Worm (Caenorhabditis elegans) whole organism, L4 larva: Measurements from ENCODE around the gene C52E2.4.

Experiments
- D1046.2 ChIP-seq: fragments of 200-800 bp; sonication (Bioruptor generic); IDR thresholded peaks from 2 replicates; pipeline ENCODE4 v1.3.6; 2022; ENCODE audit warnings: missing genetic modification characterization, missing compliant biosample characterization
- Y105C5A.15 ChIP-seq: fragments of 200-800 bp; sonication (Bioruptor generic); IDR thresholded peaks from 2 replicates; pipeline ENCODE4 v1.3.6; 2022; ENCODE audit warnings: missing genetic modification characterization, missing compliant biosample characterization
- ZK337.2 ChIP-seq: fragments of 200-800 bp; sonication (Bioruptor generic); IDR thresholded peaks from 2 replicates; pipeline ENCODE4 v1.3.6; 2022; ENCODE audit warnings: missing genetic modification reagents, missing genetic modification characterization, missing compliant biosample characterization
- arid-1 ChIP-seq: fragments of 200-800 bp; sonication (Bioruptor generic); conservative IDR thresholded peaks from 2 replicates; pipeline ENCODE4 v1.3.6; 2022; ENCODE audit warnings: missing genetic modification reagents, missing genetic modification characterization, missing compliant biosample characterization
- attf-4 ChIP-seq: sonication (generic microtip); optimal IDR thresholded peaks from 3 replicates; lab custom pipeline; 2017; ENCODE audit warnings: missing biosample characterization, missing genetic modification characterization
- ceh-20 ChIP-seq: fragments of 200-800 bp; sonication (Bioruptor generic); IDR thresholded peaks from 2 replicates; pipeline ENCODE4 v1.3.6; 2022; ENCODE audit warnings: missing genetic modification reagents, missing genetic modification characterization, missing compliant biosample characterization
- ceh-82 ChIP-seq: sonication (generic microtip); optimal IDR thresholded peaks from 2 replicates; lab custom pipeline; 2017; ENCODE audit warnings: missing biosample characterization, missing genetic modification characterization
- ces-1 ChIP-seq: fragments of 150-350 bp; sonication (generic microtip); optimal IDR thresholded peaks from 4 replicates; lab custom pipeline; 2014; ENCODE audit warnings: missing biosample characterization, missing genetic modification reagents, missing genetic modification characterization
- daf-16 ChIP-seq, 3 experiments: sonication (generic microtip); optimal IDR thresholded peaks; 2 replicates each; lab custom pipeline; 2016 to 2017; ENCODE audit warnings: missing genetic modification characterization in 3 of 3, missing genetic modification reagents in 3 of 3, mild to moderate bottlenecking in 2 of 3, missing compliant biosample characterization in 2 of 3, missing biosample characterization in 1 of 3, moderate library complexity in 1 of 3
- daf-19 ChIP-seq: fragments of 200-800 bp; sonication (Bioruptor generic); conservative IDR thresholded peaks from 2 replicates; pipeline ENCODE4 v1.3.6; 2022; ENCODE audit warnings: missing genetic modification characterization, missing compliant biosample characterization
- dmd-6 ChIP-seq: fragments of 200-800 bp; sonication (Bioruptor generic); IDR thresholded peaks from 2 replicates; pipeline ENCODE4 v1.3.6; 2022; ENCODE audit warnings: missing genetic modification reagents, missing genetic modification characterization, missing compliant biosample characterization
- dmd-9 ChIP-seq: fragments of 200-800 bp; sonication (Bioruptor generic); IDR thresholded peaks from 2 replicates; pipeline ENCODE4 v1.3.6; 2022; ENCODE audit warnings: missing genetic modification reagents, missing genetic modification characterization, missing compliant biosample characterization
- dpl-1 ChIP-seq: fragments of 150-350 bp; optimal IDR thresholded peaks from 2 replicates; lab custom pipeline; 2014; ENCODE audit warnings: missing biosample characterization, missing genetic modification reagents, missing genetic modification characterization
- egl-43 ChIP-seq: fragments of 200-800 bp; sonication (Bioruptor generic); IDR thresholded peaks from 2 replicates; pipeline ENCODE4 v1.3.6; 2022; ENCODE audit warnings: missing genetic modification reagents, missing genetic modification characterization, missing compliant biosample characterization
- hlh-30 ChIP-seq: sonication (generic microtip); optimal IDR thresholded peaks from 2 replicates; lab custom pipeline; 2017; ENCODE audit warnings: antibody characterized with exemption, mild to moderate bottlenecking, missing genetic modification characterization, missing compliant biosample characterization; ENCODE audit not compliant: insufficient read depth
- lin-13 ChIP-seq: fragments of 150-350 bp; optimal IDR thresholded peaks from 2 replicates; lab custom pipeline; 2014; ENCODE audit warnings: missing biosample characterization, missing genetic modification reagents, missing genetic modification characterization
- lin-15B ChIP-seq: fragments of 150-350 bp; sonication (generic microtip); optimal IDR thresholded peaks from 3 replicates; lab custom pipeline; 2014; ENCODE audit warnings: missing biosample characterization, missing genetic modification characterization
- lin-39 ChIP-seq: fragments of 150-350 bp; optimal IDR thresholded peaks from 2 replicates; lab custom pipeline; 2014; ENCODE audit warnings: missing biosample characterization, missing genetic modification reagents, missing genetic modification characterization
- mdt-29 ChIP-seq: fragments of 200-800 bp; sonication (Bioruptor generic); IDR thresholded peaks from 2 replicates; pipeline ENCODE4 v1.3.6; 2022; ENCODE audit warnings: missing genetic modification reagents, missing genetic modification characterization, missing compliant biosample characterization
- mep-1 ChIP-seq: fragments of 150-350 bp; sonication (generic microtip); optimal IDR thresholded peaks from 3 replicates; lab custom pipeline; 2014; ENCODE audit warnings: missing biosample characterization, missing genetic modification characterization
- mxl-2 ChIP-seq: fragments of 200-800 bp; sonication (Bioruptor generic); conservative IDR thresholded peaks from 2 replicates; pipeline ENCODE4 v1.3.6; 2022; ENCODE audit warnings: missing genetic modification reagents, missing genetic modification characterization, missing compliant biosample characterization
- mxl-3 ChIP-seq: fragments of 200-800 bp; sonication (Bioruptor generic); optimal IDR thresholded peaks from 2 replicates; lab custom pipeline; 2018; ENCODE audit warnings: mild to moderate bottlenecking, missing genetic modification characterization, missing compliant biosample characterization
- nhr-10 ChIP-seq: fragments of 150-350 bp; optimal IDR thresholded peaks from 2 replicates; lab custom pipeline; 2014; ENCODE audit warnings: missing biosample characterization, missing genetic modification characterization
- nhr-28 ChIP-seq: fragments of 150-350 bp; optimal IDR thresholded peaks from 2 replicates; lab custom pipeline; 2014; ENCODE audit warnings: missing biosample characterization, missing genetic modification characterization
- nhr-48 ChIP-seq: sonication (generic microtip); optimal IDR thresholded peaks from 2 replicates; lab custom pipeline; 2016; ENCODE audit warnings: mild to moderate bottlenecking, missing genetic modification characterization, missing compliant biosample characterization
- saeg-2 ChIP-seq: fragments of 200-800 bp; sonication (Bioruptor generic); IDR thresholded peaks from 2 replicates; pipeline ENCODE4 v1.3.6; 2022; ENCODE audit warnings: missing genetic modification reagents, missing genetic modification characterization, missing compliant biosample characterization
- sdz-12 ChIP-seq: fragments of 200-800 bp; sonication (Bioruptor generic); optimal IDR thresholded peaks from 2 replicates; lab custom pipeline; 2018; ENCODE audit warnings: mild to moderate bottlenecking, missing genetic modification characterization, missing compliant biosample characterization
- skn-1 ChIP-seq: fragments of 150-350 bp; optimal IDR thresholded peaks from 2 replicates; lab custom pipeline; 2014; ENCODE audit warnings: missing biosample characterization, missing genetic modification characterization
- snpc-1.2 ChIP-seq: fragments of 200-800 bp; sonication (Bioruptor generic); IDR thresholded peaks from 2 replicates; pipeline ENCODE4 v1.3.6; 2022; ENCODE audit warnings: missing genetic modification reagents, missing genetic modification characterization, missing compliant biosample characterization
- snpc-4 ChIP-seq: fragments of 150-350 bp; optimal IDR thresholded peaks from 2 replicates; lab custom pipeline; 2014; ENCODE audit warnings: missing biosample characterization, missing genetic modification characterization
- spr-1 ChIP-seq: sonication (generic microtip); optimal IDR thresholded peaks from 2 replicates; lab custom pipeline; 2016; ENCODE audit warnings: mild to moderate bottlenecking, missing genetic modification characterization, missing compliant biosample characterization
- spr-3 ChIP-seq: fragments of 200-800 bp; sonication (Bioruptor generic); optimal IDR thresholded peaks from 2 replicates; lab custom pipeline; 2018; ENCODE audit warnings: mild to moderate bottlenecking, missing genetic modification characterization, missing compliant biosample characterization
- tag-97 ChIP-seq: fragments of 200-800 bp; sonication (Bioruptor generic); IDR thresholded peaks from 2 replicates; pipeline ENCODE4 v1.3.6; 2022; ENCODE audit warnings: missing genetic modification characterization, missing compliant biosample characterization
- unc-130 ChIP-seq: sonication (generic microtip); optimal IDR thresholded peaks from 2 replicates; lab custom pipeline; 2016; ENCODE audit warnings: missing genetic modification reagents, missing genetic modification characterization, missing compliant biosample characterization
- vab-7 ChIP-seq: fragments of 200-800 bp; sonication (Bioruptor generic); IDR thresholded peaks from 2 replicates; pipeline ENCODE4 v1.3.6; 2022; ENCODE audit warnings: missing genetic modification reagents, missing genetic modification characterization, missing compliant biosample characterization
- zag-1 ChIP-seq: fragments of 150-350 bp; optimal IDR thresholded peaks from 2 replicates; lab custom pipeline; 2014; ENCODE audit warnings: missing biosample characterization, missing genetic modification characterization
- zfp-3 ChIP-seq: fragments of 200-800 bp; sonication (Bioruptor generic); conservative IDR thresholded peaks from 2 replicates; pipeline ENCODE4 v1.3.6; 2022; ENCODE audit warnings: missing genetic modification reagents, missing genetic modification characterization, missing compliant biosample characterization
- zip-11 ChIP-seq: fragments of 200-800 bp; sonication (Bioruptor generic); IDR thresholded peaks from 2 replicates; pipeline ENCODE4 v1.3.6; 2022; ENCODE audit warnings: missing genetic modification characterization, missing compliant biosample characterization

Gene C52E2.4

ce11 chrII:1884635-1885034, 41.7 kb downstream of the C52E2.4 start, which contains the start of gene math-6:
math-6 (minus strand) TSS chrII:1884735.
- TF ChIP-seq snpc-1.2 (GFP tag; lab: Robert Waterston, UW) (no peak), nhr-48 (tag; lab: Kevin White, UChicago) (no peak), tag-97 (no peak), zag-1 (tag; lab: Kevin White, UChicago) (no peak)

DNA sequence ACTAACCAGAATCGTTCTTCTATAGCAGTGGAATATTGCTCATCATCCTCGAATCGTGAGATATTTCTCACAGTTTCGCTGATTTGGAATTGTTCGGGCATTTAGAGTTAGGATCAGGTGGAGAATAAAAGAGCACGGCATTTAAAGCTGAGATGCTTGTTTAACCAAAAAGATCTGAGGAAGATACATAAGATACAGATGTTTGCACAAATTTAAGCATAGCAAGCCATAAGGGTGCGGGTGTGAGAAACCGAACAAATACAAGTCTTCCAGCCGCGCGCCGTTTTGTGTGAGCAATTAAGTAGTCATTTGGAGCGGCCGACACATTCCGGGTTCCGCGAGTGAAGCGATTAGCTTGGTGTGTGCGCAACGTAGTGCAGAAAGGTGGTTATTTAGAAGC, 43.4 kb downstream of the C52E2.4 start, which contains the start of gene math-7:
Gene math-7 (minus strand): TSS at position 101 of the 400 bp plus-strand sequence.
- TF ChIP-seq Y105C5A.15 (GFP tag; lab: Robert Waterston, UW) (no peak), egl-43 (GFP tag; lab: Robert Waterston, UW) (no peak), lin-13 (no peak), mdt-29 (GFP tag; lab: Robert Waterston, UW) (no peak), nhr-10 (no peak), lin-15B (tag; lab: Kevin White, UChicago) (no peak), unc-130 (GFP tag; lab: Kevin White, UChicago) (no peak), spr-1 (tag; lab: Kevin White, UChicago) (no peak), spr-3 (GFP tag; lab: Kevin White, UChicago) (no peak), skn-1 (tag; lab: Kevin White, UChicago) (no peak)
- TF ChIP-seq, all 104 proteins: peak for 0

DNA sequence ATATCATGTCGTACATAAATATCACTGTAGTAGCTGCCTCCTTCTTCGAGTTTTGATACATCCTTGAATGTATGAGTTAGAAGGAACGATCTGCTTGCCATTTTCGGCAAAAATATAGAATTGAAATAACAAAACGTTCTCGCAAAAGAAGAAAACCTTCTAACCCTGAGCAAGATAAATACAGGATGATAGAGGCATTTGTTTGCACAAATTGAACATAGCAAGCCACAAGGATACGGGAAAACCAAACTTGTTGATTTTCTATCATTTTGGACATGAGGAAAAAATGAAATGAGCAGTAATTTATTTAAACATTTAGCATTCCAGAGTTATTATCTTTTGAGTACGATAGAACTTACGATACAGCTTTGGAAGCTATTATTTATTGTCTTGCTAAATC, 46.1 kb downstream of the C52E2.4 start, which contains the start of gene math-8:
Gene math-8 (minus strand): TSS at position 101 of the 400 bp plus-strand sequence.
- TF ChIP-seq saeg-2 (GFP tag; lab: Robert Waterston, UW): no peak
- TF ChIP-seq zfp-3 (GFP tag; lab: Robert Waterston, UW): no peak
- no peak for TF ChIP-seq daf-19
- TF ChIP-seq dmd-6 (GFP tag; lab: Robert Waterston, UW): no peak
- no peak for TF ChIP-seq lin-13

ce11 chrII:1890682-1891081, 47.7 kb downstream of the C52E2.4 start, which contains the start of gene math-9:
math-9 (minus strand) TSS chrII:1890782.
- TF ChIP-seq ces-1 (GFP tag; lab: Kevin White, UChicago) (no peak), hlh-30 (tag; lab: Kevin White, UChicago) (no peak), snpc-4 (no peak), ceh-82 (tag; lab: Kevin White, UChicago) (no peak), daf-16 (GFP tag; optimal IDR thresholded peaks at IDR 0.05; lab: Kevin White, UChicago) (no peak), daf-16 (tag; optimal IDR thresholded peaks at IDR 0.05; lab: Kevin White, UChicago) (no peak), saeg-2 (GFP tag; lab: Robert Waterston, UW) (no peak), attf-4 (no peak)

ce11 chrII:1893912-1894311, 51.0 kb downstream of the C52E2.4 start, which contains the start of gene C16C4.1:
C16C4.1 (plus strand) TSS chrII:1894212.
- no peak for TF ChIP-seq daf-19

- no peak for TF ChIP-seq ceh-20 (GFP tag; lab: Robert Waterston, UW)
- TF ChIP-seq D1046.2 (GFP tag; lab: Robert Waterston, UW): no peak
- no peak for TF ChIP-seq nhr-28 (tag; lab: Kevin White, UChicago)
- TF ChIP-seq ZK337.2 (GFP tag; lab: Robert Waterston, UW): no peak
These were observed 52.3 kb downstream of the C52E2.4 start, which contains the start of gene C46F9.5 for ce11 chrII:1895278-1895677. C46F9.5 (plus strand) TSS chrII:1895578.

- TF ChIP-seq mxl-3 (no peak), dpl-1 (GFP tag; lab: Kevin White, UChicago) (no peak), D1046.2 (GFP tag; lab: Robert Waterston, UW) (no peak), zip-11 (no peak), dmd-9 (no peak), arid-1 (GFP tag; lab: Robert Waterston, UW) (no peak), Y105C5A.15 (GFP tag; lab: Robert Waterston, UW) (no peak), sdz-12 (GFP tag; lab: Kevin White, UChicago) (no peak), mep-1 (tag; lab: Kevin White, UChicago) (no peak), vab-7 (GFP tag; lab: Robert Waterston, UW) (no peak), mxl-2 (GFP tag; lab: Robert Waterston, UW) (no peak), spr-1 (tag; lab: Kevin White, UChicago) (no peak), lin-39 (tag; lab: Kevin White, UChicago) (no peak)
- TF ChIP-seq, all 104 proteins: peak for 0
These were observed 52.8 kb downstream of the C52E2.4 start, which contains the start of gene math-25 for ce11 chrII:1895762-1896161. math-25 (plus strand) TSS chrII:1896062.
